Fruit fly (Drosophila melanogaster) whole organism: Measurements from ENCODE around the gene CG43345.

Source experiments
- CG8478 ChIP-seq: fragments of >200 bp; optimal IDR thresholded peaks from 2 replicates; lab custom pipeline; 2018; ENCODE audit warnings: inconsistent platforms
- Dll ChIP-seq: fragments of >200 bp; optimal IDR thresholded peaks from 2 replicates; lab custom pipeline; 2017
- EcR ChIP-seq, 2 experiments: fragments of >200 bp; optimal IDR thresholded peaks; 2 replicates each; lab custom pipeline; 2017; ENCODE audit warnings: missing biosample characterization in 2 of 2, missing genetic modification characterization in 2 of 2, missing genetic modification reagents in 2 of 2
- pan ChIP-seq: fragments of >200 bp; optimal IDR thresholded peaks from 2 replicates; lab custom pipeline; 2017
- psq ChIP-seq: fragments of >200 bp; optimal IDR thresholded peaks from 2 replicates; lab custom pipeline; 2017

dm6 chr2L:21141714-21142500 is 26.5 kb downstream of the CG43345 start, which contains the start of gene Dap160:
- TF ChIP-seq Dll (lab: Kevin White, UChicago) (no peak), pan (lab: Kevin White, UChicago) (no peak), psq (lab: Kevin White, UChicago) (no peak), EcR (GFP tag; optimal IDR thresholded peaks at IDR 0.05; lab: Kevin White, UChicago) (no peak), CG8478 (lab: Kevin White, UChicago) (no peak)
